Fruit fly (Drosophila melanogaster) S2 (cell line): Measurements from ENCODE around the gene mv.

Experiments used
- CG8478 ChIP-seq: fragments of >200 bp; optimal IDR thresholded peaks from 2 replicates; lab custom pipeline; 2018
- CTCF ChIP-seq, 2 experiments: fragments of >200 bp; optimal IDR thresholded peaks; 2 replicates each; lab custom pipeline; 2018

DNA sequence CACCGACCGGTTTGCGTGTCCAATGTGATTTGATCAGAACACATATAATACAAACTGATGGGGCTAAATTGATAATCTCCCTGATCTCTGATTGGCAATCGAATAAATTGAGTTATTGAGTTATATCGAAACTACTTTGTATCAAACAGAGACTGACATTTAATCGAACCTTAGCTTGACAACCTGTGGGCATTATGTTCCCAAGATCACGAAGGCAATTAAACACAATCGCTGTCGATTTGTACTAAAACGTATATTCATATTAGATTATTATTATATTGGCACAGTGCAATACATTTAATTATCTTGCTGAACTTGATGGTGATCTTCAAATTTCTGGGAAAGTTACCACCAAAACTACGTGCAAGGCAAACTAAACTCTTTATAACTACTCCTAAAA, 4.4 kb upstream of the mv start:
- TF ChIP-seq CG8478 (lab: Kevin White, UChicago), result no peak
- TF ChIP-seq CTCF (optimal IDR thresholded peaks at IDR 0.05; lab: Kevin White, UChicago), result no peak
